Worm (Caenorhabditis elegans): ENCODE data around the gene aff-1.

The aff-1 gene

ce11 chrII:6884568-6884967 lies 21.0 kb upstream of the aff-1 start:
- TF ChIP-seq Y53F4B.3 (GFP tag; IDR thresholded peaks at IDR 0.05) (no peak), nhr-80 (tag; optimal IDR thresholded peaks at IDR 0.05) (peak; percentile 18)

DNA sequence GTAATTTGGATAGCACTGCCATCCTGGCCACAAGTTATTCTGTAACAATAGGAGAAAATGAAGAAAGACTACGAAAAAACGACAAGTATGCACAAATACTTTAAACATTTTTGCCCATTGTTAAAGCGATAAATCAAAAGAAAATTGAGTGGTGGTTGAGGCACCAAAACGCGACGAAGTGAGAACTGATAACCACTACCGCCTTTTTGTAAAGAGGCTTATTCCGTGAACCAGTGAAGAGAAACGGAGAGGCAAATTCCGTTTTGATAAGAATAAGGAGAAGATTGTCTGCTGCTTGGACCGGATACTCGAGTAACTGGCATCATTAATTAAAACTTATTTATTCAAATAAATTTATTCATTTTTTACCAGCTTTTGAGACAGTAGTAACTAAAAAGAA lies 20.2 kb upstream of the aff-1 start, which contains the start of gene pmp-1:
Gene pmp-1 (minus strand): TSS at position 39 of the 400 bp plus-strand sequence.
- TF ChIP-seq ets-4 (GFP tag; optimal IDR thresholded peaks at IDR 0.05) (peak; percentile 51), T07F8.4 (tag; optimal IDR thresholded peaks at IDR 0.05) (no peak), nhr-80 (tag; optimal IDR thresholded peaks at IDR 0.05) (peak; percentile 78)

- TF ChIP-seq nhr-80 (tag; optimal IDR thresholded peaks at IDR 0.05) (no peak), nfya-1 (tag; optimal IDR thresholded peaks at IDR 0.05; ENCODE audit: borderline replicate concordance, insufficient read depth) (no peak), snpc-1.3 (tag; optimal IDR thresholded peaks at IDR 0.05; ENCODE audit: insufficient read depth) (no peak), F37B4.10 (GFP tag; IDR thresholded peaks at IDR 0.05) (no peak), aptf-3 (GFP tag; IDR thresholded peaks at IDR 0.05) (no peak), sptf-2 (GFP tag; optimal IDR thresholded peaks at IDR 0.05) (no peak), hsf-1 (GFP tag; IDR thresholded peaks at IDR 0.05) (no peak), madf-3 (GFP tag; IDR thresholded peaks at IDR 0.05) (no peak), gei-17 (GFP tag; optimal IDR thresholded peaks at IDR 0.05) (no peak), B0261.1 (tag; optimal IDR thresholded peaks at IDR 0.05) (no peak), madf-8 (GFP tag; conservative IDR thresholded peaks at IDR 0.05) (no peak), cebp-1 (GFP tag; IDR thresholded peaks at IDR 0.05) (no peak), cebp-1 (tag; optimal IDR thresholded peaks at IDR 0.05) (no peak), ama-1 (optimal IDR thresholded peaks at IDR 0.05) (no peak), ama-1 (GFP tag; optimal IDR thresholded peaks at IDR 0.05) (no peak), ceh-79 (tag; optimal IDR thresholded peaks at IDR 0.05) (no peak)
Observed at ce11 chrII:6882335-6882734, 18.8 kb upstream of the aff-1 start.

DNA sequence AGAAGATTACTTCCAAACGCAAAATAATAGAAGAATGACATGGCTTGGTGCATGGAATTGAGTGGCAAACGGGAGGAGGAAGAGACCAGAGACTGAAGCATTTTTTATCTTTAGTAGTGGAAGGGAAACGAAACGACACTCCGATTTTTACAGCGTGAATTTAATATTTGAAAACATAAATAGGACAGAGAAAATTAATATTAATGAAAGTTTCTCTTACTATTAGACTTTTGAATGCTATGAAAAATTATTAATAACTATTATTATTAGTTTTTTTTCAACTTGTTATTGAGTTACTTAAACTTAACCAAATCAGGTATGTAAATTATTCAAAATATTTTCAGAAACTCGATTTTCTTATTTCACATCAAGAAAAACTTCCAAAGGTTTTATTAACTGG lies 16.5 kb upstream of the aff-1 start, which contains the start of gene C44B7.7:
Gene C44B7.7 (minus strand): TSS at position 101 of the 400 bp plus-strand sequence.
- peak; percentile 5 for TF ChIP-seq nhr-80 (tag; optimal IDR thresholded peaks at IDR 0.05)
- TF ChIP-seq egrh-3 (GFP tag; IDR thresholded peaks at IDR 0.05) = no peak

DNA sequence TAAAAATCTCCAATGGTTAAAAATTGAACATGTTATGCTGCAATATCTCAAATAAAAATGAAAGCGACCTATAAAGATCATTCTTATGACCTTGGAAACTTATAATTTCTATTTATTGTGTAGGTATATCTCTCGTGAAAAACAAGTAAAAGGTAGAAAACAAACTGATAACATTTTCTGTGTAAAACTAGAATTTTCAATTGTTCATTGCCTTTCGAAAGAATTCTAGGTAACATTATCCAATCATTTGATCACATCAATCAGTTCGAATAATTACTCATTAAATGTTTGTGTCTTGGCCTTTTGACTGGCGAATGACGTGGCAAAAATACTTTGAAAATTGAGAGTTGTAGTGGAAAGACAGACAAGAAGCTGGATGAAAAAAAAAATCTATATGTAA lies 14.3 kb upstream of the aff-1 start:
- no peak for TF ChIP-seq bed-1 (GFP tag; IDR thresholded peaks at IDR 0.05)
- no peak for TF ChIP-seq F52B5.7 (tag; optimal IDR thresholded peaks at IDR 0.05)
- TF ChIP-seq hlh-12 (tag; optimal IDR thresholded peaks at IDR 0.05) = no peak
- no peak for TF ChIP-seq nhr-80 (tag; optimal IDR thresholded peaks at IDR 0.05)
- no peak for TF ChIP-seq mcd-1 (GFP tag; IDR thresholded peaks at IDR 0.05)
- TF ChIP-seq rec-8 (tag; optimal IDR thresholded peaks at IDR 0.05) = no peak
- TF ChIP-seq nfyb-1 (GFP tag; IDR thresholded peaks at IDR 0.05) = no peak
- TF ChIP-seq tbx-9 (tag; optimal IDR thresholded peaks at IDR 0.05; ENCODE audit: borderline replicate concordance) = no peak
- TF ChIP-seq ztf-22 (GFP tag; optimal IDR thresholded peaks at IDR 0.05) = no peak
- TF ChIP-seq snpc-1.1 (tag; optimal IDR thresholded peaks at IDR 0.05; ENCODE audit: insufficient read depth) = no peak
- no peak for TF ChIP-seq unc-130 (GFP tag; optimal IDR thresholded peaks at IDR 0.05)
- no peak for TF ChIP-seq tlf-1 (GFP tag; optimal IDR thresholded peaks at IDR 0.05)
- TF ChIP-seq F23B12.7 (tag; optimal IDR thresholded peaks at IDR 0.05; ENCODE audit: insufficient read depth) = no peak
- TF ChIP-seq F39B2.1 (GFP tag; IDR thresholded peaks at IDR 0.05) = no peak
- no peak for TF ChIP-seq lsl-1 (GFP tag; optimal IDR thresholded peaks at IDR 0.05)
- no peak for TF ChIP-seq mxl-1 (tag; optimal IDR thresholded peaks at IDR 0.05)
